Worm (Caenorhabditis elegans): Measurements from ENCODE around the gene fbxb-57.

- TF ChIP-seq dao-5 (tag; optimal IDR thresholded peaks at IDR 0.05), result no peak
- TF ChIP-seq W03F9.2 (tag; optimal IDR thresholded peaks at IDR 0.05), result no peak
Observed at ce11 chrV:19312975-19313374, 24.4 kb downstream of the fbxb-57 start, which contains the start of gene fbxb-64.

All from whole organism, L4/young adult.